Worm (Caenorhabditis elegans) whole organism, L1 larva: ENCODE results near the gene imph-1.

Source experiments
- C16A3.4 ChIP-seq: fragments of 150-350 bp; optimal IDR thresholded peaks from 2 replicates; lab custom pipeline; 2014; ENCODE audit warnings: missing biosample characterization, missing genetic modification characterization
- alr-1 ChIP-seq: fragments of 200-800 bp; sonication (Bioruptor generic); optimal IDR thresholded peaks from 2 replicates; lab custom pipeline; 2018; ENCODE audit warnings: borderline replicate concordance, mild to moderate bottlenecking, missing genetic modification characterization, missing compliant biosample characterization
- blmp-1 ChIP-seq: fragments of 150-350 bp; optimal IDR thresholded peaks from 2 replicates; lab custom pipeline; 2014; ENCODE audit warnings: missing biosample characterization, missing genetic modification characterization
- ceh-8 ChIP-seq: fragments of 200-800 bp; sonication (Bioruptor generic); optimal IDR thresholded peaks from 2 replicates; lab custom pipeline; 2018; ENCODE audit warnings: mild to moderate bottlenecking, missing genetic modification characterization, moderate library complexity, missing compliant biosample characterization
- ceh-90 ChIP-seq: sonication (generic microtip); optimal IDR thresholded peaks from 2 replicates; lab custom pipeline; 2016; ENCODE audit warnings: missing genetic modification characterization, missing compliant biosample characterization
- ces-1 ChIP-seq: fragments of 150-350 bp; optimal IDR thresholded peaks from 2 replicates; lab custom pipeline; 2014; ENCODE audit warnings: missing biosample characterization, missing genetic modification reagents, missing genetic modification characterization
- dsc-1 ChIP-seq: sonication (generic microtip); optimal IDR thresholded peaks from 2 replicates; lab custom pipeline; 2016; ENCODE audit warnings: mild to moderate bottlenecking, missing genetic modification characterization, missing compliant biosample characterization
- efl-1 ChIP-seq, 4 experiments: fragments of 150-350 bp; optimal IDR thresholded peaks in 3 of 4; peaks in 1 of 4; 1 replicate in 1 of 4; 2 replicates in 3 of 4; lab custom pipeline; 2014; ENCODE audit warnings: missing biosample characterization in 2 of 4, missing genetic modification characterization in 2 of 4, missing genetic modification reagents in 2 of 4
- efl-3 ChIP-seq: fragments of 200-800 bp; sonication (Bioruptor generic); optimal IDR thresholded peaks from 2 replicates; lab custom pipeline; 2018; ENCODE audit warnings: mild to moderate bottlenecking, missing genetic modification characterization, missing compliant biosample characterization
- egl-13 ChIP-seq: sonication (generic microtip); optimal IDR thresholded peaks from 2 replicates; lab custom pipeline; 2016; ENCODE audit warnings: missing genotype, missing genetic modification reagents, missing genetic modification characterization, missing compliant biosample characterization
- egl-27 ChIP-seq, 2 experiments: fragments of 150-350 bp in 1 of 2; sonication (generic microtip); optimal IDR thresholded peaks; 3 replicates each; lab custom pipeline; 2017 to 2018; ENCODE audit warnings: missing biosample characterization in 2 of 2, missing genetic modification characterization in 2 of 2, missing genetic modification reagents in 2 of 2
- elt-2 ChIP-seq: sonication (generic microtip); optimal IDR thresholded peaks from 2 replicates; lab custom pipeline; 2016; ENCODE audit warnings: missing genetic modification characterization, mild to moderate bottlenecking, inconsistent platforms, missing compliant biosample characterization, missing genetic modification reagents
- elt-3 ChIP-seq, 6 experiments: fragments of 150-350 bp in 1 of 6; sonication (generic microtip); optimal IDR thresholded peaks; 2 replicates each; lab custom pipeline; 2017 to 2018; ENCODE audit warnings: missing biosample characterization in 6 of 6, missing genetic modification characterization in 6 of 6, inconsistent platforms in 1 of 6
- ets-5 ChIP-seq: fragments of 200-800 bp; sonication (Bioruptor generic); IDR thresholded peaks from 2 replicates; pipeline ENCODE4 v1.3.6; 2022; ENCODE audit warnings: missing genetic modification characterization, missing compliant biosample characterization
- fkh-8 ChIP-seq: sonication (generic microtip); optimal IDR thresholded peaks from 2 replicates; lab custom pipeline; 2016; ENCODE audit warnings: mild to moderate bottlenecking, missing genetic modification characterization, missing compliant biosample characterization
- grh-1 ChIP-seq: fragments of 200-800 bp; sonication (Bioruptor generic); IDR thresholded peaks from 2 replicates; pipeline ENCODE4 v1.3.6; 2022; ENCODE audit warnings: missing genetic modification reagents, missing genetic modification characterization, missing compliant biosample characterization
- hlh-17 ChIP-seq: fragments of 200-800 bp; sonication (Bioruptor generic); optimal IDR thresholded peaks from 2 replicates; lab custom pipeline; 2018; ENCODE audit warnings: missing genetic modification characterization, mild to moderate bottlenecking, missing compliant biosample characterization, moderate library complexity, borderline replicate concordance
- hlh-4 ChIP-seq: sonication (generic microtip); optimal IDR thresholded peaks from 2 replicates; lab custom pipeline; 2016; ENCODE audit warnings: mild to moderate bottlenecking, missing genetic modification characterization, missing compliant biosample characterization
- isw-1 ChIP-seq: fragments of 200-800 bp; sonication (Bioruptor generic); IDR thresholded peaks from 2 replicates; pipeline ENCODE4 v1.3.6; 2022; ENCODE audit warnings: missing genetic modification characterization, missing compliant biosample characterization
- lin-13 ChIP-seq: fragments of 150-350 bp; optimal IDR thresholded peaks from 2 replicates; lab custom pipeline; 2014; ENCODE audit warnings: missing biosample characterization, missing genetic modification reagents, missing genetic modification characterization
- lin-39 ChIP-seq: fragments of 150-350 bp; optimal IDR thresholded peaks from 2 replicates; lab custom pipeline; 2014; ENCODE audit warnings: missing biosample characterization, missing genetic modification reagents, missing genetic modification characterization
- lir-3 ChIP-seq: sonication (generic microtip); optimal IDR thresholded peaks from 2 replicates; lab custom pipeline; 2016; ENCODE audit warnings: mild to moderate bottlenecking, missing genetic modification characterization, moderate library complexity, missing compliant biosample characterization; ENCODE audit not compliant: poor library complexity
- lsy-2 ChIP-seq, 2 experiments: fragments of 150-350 bp; optimal IDR thresholded peaks; 2 replicates each; lab custom pipeline; 2014; ENCODE audit warnings: missing biosample characterization in 2 of 2, missing genetic modification characterization in 2 of 2
- mab-9 ChIP-seq: fragments of 200-800 bp; sonication (Bioruptor generic); IDR thresholded peaks from 2 replicates; pipeline ENCODE4 v1.3.6; 2022; ENCODE audit warnings: missing genetic modification reagents, missing genetic modification characterization, missing compliant biosample characterization
- mdl-1 ChIP-seq, 2 experiments: fragments of 150-350 bp; optimal IDR thresholded peaks; 2 replicates each; lab custom pipeline; 2014 to 2017; ENCODE audit warnings: missing biosample characterization in 2 of 2, missing genetic modification characterization in 2 of 2, inconsistent platforms in 1 of 2
- mep-1 ChIP-seq: fragments of 150-350 bp; optimal IDR thresholded peaks from 2 replicates; lab custom pipeline; 2014; ENCODE audit warnings: missing biosample characterization, missing genetic modification characterization
- nhr-11 ChIP-seq: fragments of 150-350 bp; optimal IDR thresholded peaks from 2 replicates; lab custom pipeline; 2014; ENCODE audit warnings: missing biosample characterization, missing genetic modification characterization
- nhr-12 ChIP-seq: sonication (generic microtip); optimal IDR thresholded peaks from 2 replicates; lab custom pipeline; 2017; ENCODE audit warnings: missing biosample characterization, missing genetic modification characterization
- nhr-19 ChIP-seq: fragments of 200-800 bp; sonication (Bioruptor generic); conservative IDR thresholded peaks from 2 replicates; pipeline ENCODE4 v1.3.6; 2022; ENCODE audit warnings: missing genetic modification characterization, missing compliant biosample characterization
- nhr-237 ChIP-seq: fragments of 150-350 bp; optimal IDR thresholded peaks from 2 replicates; lab custom pipeline; 2014; ENCODE audit warnings: missing biosample characterization, missing genetic modification characterization
- nhr-47 ChIP-seq: sonication (generic microtip); optimal IDR thresholded peaks from 2 replicates; lab custom pipeline; 2016; ENCODE audit warnings: mild to moderate bottlenecking, missing genetic modification characterization, moderate library complexity, missing compliant biosample characterization
- nhr-76 ChIP-seq: sonication (generic microtip); optimal IDR thresholded peaks from 2 replicates; lab custom pipeline; 2017; ENCODE audit warnings: missing biosample characterization, missing genetic modification characterization
- nhr-84 ChIP-seq: sonication (generic microtip); optimal IDR thresholded peaks from 2 replicates; lab custom pipeline; 2017; ENCODE audit warnings: missing biosample characterization, missing genetic modification characterization
- nhr-90 ChIP-seq: sonication (generic microtip); optimal IDR thresholded peaks from 2 replicates; lab custom pipeline; 2016; ENCODE audit warnings: mild to moderate bottlenecking, missing genetic modification characterization, missing compliant biosample characterization; ENCODE audit not compliant: poor library complexity
- pag-3 ChIP-seq: sonication (generic microtip); optimal IDR thresholded peaks from 2 replicates; lab custom pipeline; 2017; ENCODE audit warnings: missing genetic modification characterization, mild to moderate bottlenecking, missing compliant biosample characterization, antibody characterized with exemption, borderline replicate concordance; ENCODE audit not compliant: insufficient read depth
- pax-3 ChIP-seq: fragments of 200-800 bp; sonication (Bioruptor generic); optimal IDR thresholded peaks from 2 replicates; lab custom pipeline; 2018; ENCODE audit warnings: mild to moderate bottlenecking, missing genetic modification characterization, moderate library complexity, missing compliant biosample characterization
- rnt-1 ChIP-seq: sonication (generic microtip); optimal IDR thresholded peaks from 2 replicates; lab custom pipeline; 2016; ENCODE audit warnings: mild to moderate bottlenecking, missing genetic modification characterization, moderate library complexity, missing compliant biosample characterization
- skn-1 ChIP-seq: fragments of 150-350 bp; optimal IDR thresholded peaks from 2 replicates; lab custom pipeline; 2014; ENCODE audit warnings: missing biosample characterization, missing genetic modification characterization
- snpc-4 ChIP-seq: fragments of 150-350 bp; optimal IDR thresholded peaks from 2 replicates; lab custom pipeline; 2014; ENCODE audit warnings: missing biosample characterization, missing genetic modification characterization
- snu-23 ChIP-seq: sonication (generic microtip); optimal IDR thresholded peaks from 2 replicates; lab custom pipeline; 2016; ENCODE audit warnings: missing genetic modification characterization, missing compliant biosample characterization
- sox-4 ChIP-seq: sonication (generic microtip); optimal IDR thresholded peaks from 2 replicates; lab custom pipeline; 2016; ENCODE audit warnings: missing genetic modification characterization, missing compliant biosample characterization
- sptf-1 ChIP-seq: fragments of 150-350 bp; optimal IDR thresholded peaks from 2 replicates; lab custom pipeline; 2014; ENCODE audit warnings: missing biosample characterization, missing genetic modification characterization
- tlp-1 ChIP-seq: fragments of 150-350 bp; optimal IDR thresholded peaks from 2 replicates; lab custom pipeline; 2014; ENCODE audit warnings: missing biosample characterization, missing genetic modification characterization
- unc-130 ChIP-seq: fragments of 150-350 bp; optimal IDR thresholded peaks from 2 replicates; lab custom pipeline; 2017; ENCODE audit warnings: missing biosample characterization, missing genetic modification characterization, inconsistent platforms
- unc-62 ChIP-seq: fragments of 150-350 bp; optimal IDR thresholded peaks from 2 replicates; lab custom pipeline; 2014; ENCODE audit warnings: missing biosample characterization, missing genetic modification reagents, missing genetic modification characterization
- unc-86 ChIP-seq: sonication (generic microtip); optimal IDR thresholded peaks from 2 replicates; lab custom pipeline; 2016; ENCODE audit warnings: missing genetic modification characterization, missing compliant biosample characterization
- zag-1 ChIP-seq: fragments of 150-350 bp; optimal IDR thresholded peaks from 2 replicates; lab custom pipeline; 2014; ENCODE audit warnings: missing biosample characterization, missing genetic modification characterization
- zip-4 ChIP-seq: fragments of 200-800 bp; sonication (Bioruptor generic); optimal IDR thresholded peaks from 2 replicates; lab custom pipeline; 2018; ENCODE audit warnings: mild to moderate bottlenecking, missing genetic modification characterization, moderate library complexity, missing compliant biosample characterization
- ztf-4 ChIP-seq: fragments of 150-350 bp; optimal IDR thresholded peaks from 2 replicates; lab custom pipeline; 2014; ENCODE audit warnings: missing biosample characterization, missing genetic modification characterization

imph-1 gene

DNA sequence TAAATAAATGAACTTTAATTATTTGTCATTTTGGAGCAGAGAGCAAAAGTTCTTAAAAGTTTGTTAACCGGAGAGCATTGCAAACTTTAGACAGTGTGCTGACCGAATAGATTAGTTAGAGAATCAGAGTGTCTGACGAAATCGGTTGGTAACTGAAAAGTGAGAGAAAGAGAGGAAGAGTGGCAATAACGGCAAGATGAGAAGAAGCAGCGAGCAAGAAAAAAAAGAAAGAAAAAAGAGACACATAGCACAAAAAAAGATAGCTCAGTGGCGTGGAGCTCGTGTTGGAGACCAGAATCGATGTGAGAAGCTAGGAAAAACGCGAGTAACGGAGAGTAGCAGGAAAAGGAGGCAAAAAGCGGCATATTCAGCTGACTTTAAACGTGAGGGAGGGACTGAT, 49.1 kb upstream of the imph-1 start (continued):
- TF ChIP-seq efl-1 (optimal IDR thresholded peaks at IDR 0.05; lab: Kevin White, UChicago): peak; percentile 42 to 49
- TF ChIP-seq efl-1 (GFP tag; optimal IDR thresholded peaks at IDR 0.05 in 1 of 2; lab: Kevin White, UChicago): peak in 1 of 2 experiments; percentile 24
- TF ChIP-seq nhr-90: no peak
- TF ChIP-seq skn-1 (tag; lab: Kevin White, UChicago): peak; percentile 74
- TF ChIP-seq mep-1 (tag; lab: Kevin White, UChicago): peak; percentile 49
- TF ChIP-seq egl-13 (tag; lab: Kevin White, UChicago): no peak
- no peak for TF ChIP-seq sptf-1 (tag; lab: Kevin White, UChicago)
- TF ChIP-seq ceh-90 (tag; lab: Kevin White, UChicago): no peak
- TF ChIP-seq nhr-47: peak; percentile 60
- TF ChIP-seq pax-3 (tag; lab: Kevin White, UChicago): no peak
- TF ChIP-seq ets-5 (GFP tag; lab: Robert Waterston, UW): no peak
- TF ChIP-seq fkh-8 (tag; lab: Kevin White, UChicago): peak; percentile 88
- peak in 1 of 2 experiments; percentile 13 for TF ChIP-seq egl-27 (tag; optimal IDR thresholded peaks at IDR 0.05; lab: Kevin White, UChicago)
- no peak for TF ChIP-seq nhr-76 (tag; lab: Kevin White, UChicago)
- TF ChIP-seq snpc-4 (tag; lab: Kevin White, UChicago): no peak
- TF ChIP-seq pag-3 (tag; lab: Kevin White, UChicago): no peak
- TF ChIP-seq dsc-1 (tag; lab: Kevin White, UChicago): peak; percentile 63
- TF ChIP-seq blmp-1 (tag; lab: Kevin White, UChicago): no peak
- no peak for TF ChIP-seq nhr-11
- TF ChIP-seq unc-130 (tag; lab: Kevin White, UChicago): no peak
- peak; percentile 31 for TF ChIP-seq C16A3.4
- no peak for TF ChIP-seq elt-2 (tag; lab: Kevin White, UChicago)
- peak in 1 of 2 experiments; percentile 83 for TF ChIP-seq lsy-2 (tag; optimal IDR thresholded peaks at IDR 0.05; lab: Kevin White, UChicago)
- TF ChIP-seq unc-86 (tag; lab: Kevin White, UChicago): peak; percentile 8
- no peak for TF ChIP-seq nhr-12 (tag; lab: Kevin White, UChicago)
- TF ChIP-seq ztf-4 (tag; lab: Kevin White, UChicago): no peak
- TF ChIP-seq rnt-1 (tag; lab: Kevin White, UChicago): peak; percentile 41
- TF ChIP-seq unc-62: no peak
- no peak for TF ChIP-seq sox-4 (tag; lab: Kevin White, UChicago)
- TF ChIP-seq ceh-8 (GFP tag; lab: Kevin White, UChicago): no peak
- no peak for TF ChIP-seq mab-9 (GFP tag; lab: Robert Waterston, UW)
- TF ChIP-seq mdl-1 (tag; optimal IDR thresholded peaks at IDR 0.05; lab: Kevin White, UChicago): peak in 1 of 2 experiments; percentile 34
- no peak for TF ChIP-seq grh-1
- no peak for TF ChIP-seq efl-3 (GFP tag; lab: Kevin White, UChicago)
- TF ChIP-seq snu-23 (GFP tag; lab: Kevin White, UChicago): peak; percentile 50
- TF ChIP-seq nhr-84: no peak
- TF ChIP-seq, all 84 proteins: peak for 29

DNA sequence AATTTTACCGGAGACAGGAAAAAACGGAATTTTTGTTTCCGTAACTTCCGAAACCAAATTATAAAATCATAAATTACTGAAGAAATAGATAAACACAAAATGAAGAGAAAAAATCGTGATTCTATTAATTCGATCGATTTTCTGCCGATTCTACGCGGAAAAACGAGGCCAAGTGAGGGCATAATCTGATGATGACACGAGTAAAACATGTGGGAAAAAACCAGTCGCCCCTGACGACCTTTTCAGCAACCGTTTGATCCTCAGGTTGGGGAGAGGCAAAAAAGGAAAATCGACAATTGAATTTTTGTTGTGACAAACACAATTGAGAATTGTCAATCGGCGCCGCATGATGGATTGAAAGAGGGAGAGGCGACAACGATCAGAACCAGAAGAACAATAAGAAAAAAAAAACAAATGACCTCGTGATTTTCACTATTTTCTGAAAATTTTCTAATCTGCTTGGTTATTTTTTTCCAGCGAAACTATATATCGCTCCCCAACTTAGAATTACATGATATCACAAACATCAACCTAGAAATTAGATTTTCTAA, 48.4 kb upstream of the imph-1 start:
- TF ChIP-seq ztf-4 (tag; lab: Kevin White, UChicago) (peak; percentile 10), lin-13 (no peak), tlp-1 (no peak), sptf-1 (tag; lab: Kevin White, UChicago) (no peak), nhr-47 (no peak), rnt-1 (tag; lab: Kevin White, UChicago) (no peak), grh-1 (peak; percentile 12; the same call in 1 of the 2 replicates), efl-3 (GFP tag; lab: Kevin White, UChicago) (no peak), nhr-237 (tag; lab: Kevin White, UChicago) (no peak), alr-1 (tag; lab: Kevin White, UChicago) (no peak), hlh-17 (no peak), ces-1 (GFP tag; lab: Kevin White, UChicago) (no peak), nhr-11 (no peak), nhr-19 (GFP tag; lab: Robert Waterston, UW) (no peak), lir-3 (no peak), snu-23 (GFP tag; lab: Kevin White, UChicago) (peak; percentile 31), hlh-4 (no peak), lin-39 (tag; lab: Kevin White, UChicago) (no peak), zag-1 (tag; lab: Kevin White, UChicago) (no peak), zip-4 (GFP tag; lab: Kevin White, UChicago) (no peak), efl-1 (optimal IDR thresholded peaks at IDR 0.05; lab: Kevin White, UChicago) (no peak), efl-1 (GFP tag; optimal IDR thresholded peaks at IDR 0.05 in 1 of 2; lab: Kevin White, UChicago) (peak in 1 of 2 experiments; percentile 76), unc-86 (tag; lab: Kevin White, UChicago) (no peak), isw-1 (GFP tag; lab: Robert Waterston, UW) (no peak), elt-3 (tag; optimal IDR thresholded peaks at IDR 0.05; lab: Kevin White, UChicago) (no peak), pax-3 (tag; lab: Kevin White, UChicago) (no peak)
